Fruit fly (Drosophila melanogaster) whole organism, embryonic: Measurements from ENCODE around the gene cni.
A peak's percentile ranks its signal among the peaks of the same experiment; 100 is the strongest.

Experiments used
- Ada2b ChIP-seq: fragments of 200-800 bp; sonication (Bioruptor generic); IDR thresholded peaks from 2 replicates; pipeline ENCODE4 v1.3.6; 2022; ENCODE audit warnings: missing biosample characterization, missing genetic modification characterization
- Adf1 ChIP-seq: fragments of 200-800 bp; sonication (Bioruptor generic); IDR thresholded peaks from 2 replicates; pipeline ENCODE4 v1.3.6; 2022; ENCODE audit warnings: missing biosample characterization, missing genetic modification characterization
- Bteb2 ChIP-seq: fragments of 200-800 bp; sonication (Bioruptor generic); optimal IDR thresholded peaks from 2 replicates; lab custom pipeline; 2016; ENCODE audit warnings: missing biosample characterization, missing genetic modification characterization
- CG11560 ChIP-seq: fragments of 200-800 bp; sonication (Bioruptor generic); IDR thresholded peaks from 3 replicates; pipeline ENCODE4 v1.3.6; 2022; ENCODE audit warnings: missing biosample characterization, missing genetic modification characterization
- CG13123 ChIP-seq: fragments of 200-800 bp; sonication (Bioruptor generic); optimal IDR thresholded peaks from 2 replicates; lab custom pipeline; 2016; ENCODE audit warnings: missing biosample characterization, missing genetic modification characterization
- CG15073 ChIP-seq: fragments of 200-800 bp; sonication (Bioruptor generic); optimal IDR thresholded peaks from 2 replicates; lab custom pipeline; 2016; ENCODE audit warnings: missing biosample characterization, missing genetic modification characterization
- CG17361 ChIP-seq: fragments of 200-800 bp; sonication (Bioruptor generic); IDR thresholded peaks from 3 replicates; pipeline ENCODE4 v1.3.6; 2022; ENCODE audit warnings: missing biosample characterization, missing genetic modification characterization
- CG2678 ChIP-seq: fragments of 200-800 bp; sonication (Bioruptor generic); optimal IDR thresholded peaks from 3 replicates; lab custom pipeline; 2019; ENCODE audit warnings: missing biosample characterization, mild to moderate bottlenecking, missing genetic modification characterization, moderate library complexity
- CG30403 ChIP-seq: fragments of 200-800 bp; sonication (Bioruptor generic); optimal IDR thresholded peaks from 3 replicates; lab custom pipeline; 2016; ENCODE audit warnings: missing biosample characterization, missing genetic modification characterization
- CG34224 ChIP-seq: fragments of 200-800 bp; sonication (Bioruptor generic); IDR thresholded peaks from 3 replicates; pipeline ENCODE4 v1.3.6; 2022; ENCODE audit warnings: missing biosample characterization, missing genetic modification characterization; ENCODE audit not compliant: partially characterized antibody
- CG4820 ChIP-seq: fragments of 200-800 bp; sonication (Bioruptor generic); optimal IDR thresholded peaks from 3 replicates; lab custom pipeline; 2016; ENCODE audit warnings: missing biosample characterization, missing genetic modification characterization
- CG6654 ChIP-seq: fragments of 200-800 bp; sonication (Bioruptor generic); optimal IDR thresholded peaks from 2 replicates; lab custom pipeline; 2017; ENCODE audit warnings: missing biosample characterization, mild to moderate bottlenecking, missing genetic modification characterization
- CG8290 ChIP-seq, 3 experiments: fragments of 200-800 bp; sonication (Bioruptor generic); optimal IDR thresholded peaks; 2 replicates each; lab custom pipeline; 2016 to 2019; ENCODE audit warnings: missing biosample characterization in 3 of 3, missing genetic modification characterization in 3 of 3, mild to moderate bottlenecking in 2 of 3, moderate library complexity in 1 of 3
- CG9437 ChIP-seq: fragments of 200-800 bp; sonication (Bioruptor generic); optimal IDR thresholded peaks from 2 replicates; lab custom pipeline; 2018; ENCODE audit warnings: missing biosample characterization, mild to moderate bottlenecking, missing genetic modification characterization
- CG9817 ChIP-seq: fragments of 200-800 bp; sonication (Bioruptor generic); optimal IDR thresholded peaks from 2 replicates; lab custom pipeline; 2018; ENCODE audit warnings: missing biosample characterization, mild to moderate bottlenecking, missing genetic modification characterization, moderate library complexity
- CkIIα-i1 ChIP-seq: fragments of 200-800 bp; sonication (Bioruptor generic); IDR thresholded peaks from 2 replicates; pipeline ENCODE4 v1.3.6; 2022; ENCODE audit warnings: missing biosample characterization, missing genetic modification characterization
- Dll ChIP-seq: fragments of 200-800 bp; sonication (Bioruptor generic); IDR thresholded peaks from 4 replicates; pipeline ENCODE4 v1.3.6; 2022; ENCODE audit warnings: missing biosample characterization, missing genetic modification characterization; ENCODE audit not compliant: partially characterized antibody
- Dref ChIP-seq: fragments of 200-800 bp; sonication (Bioruptor generic); IDR thresholded peaks from 2 replicates; pipeline ENCODE4 v1.3.6; 2022; ENCODE audit warnings: missing biosample characterization, missing genetic modification characterization
- Hand ChIP-seq: fragments of 200-800 bp; sonication (Bioruptor generic); optimal IDR thresholded peaks from 2 replicates; lab custom pipeline; 2017; ENCODE audit warnings: mild to moderate bottlenecking, missing biosample characterization, missing genetic modification reagents, missing genetic modification characterization
- Hr3 ChIP-seq: fragments of 200-800 bp; sonication (Bioruptor generic); optimal IDR thresholded peaks from 3 replicates; lab custom pipeline; 2016; ENCODE audit warnings: missing biosample characterization, missing genetic modification characterization
- Hr78 ChIP-seq, 2 experiments: fragments of 200-800 bp in 1 of 2; fragments of >200 bp in 1 of 2; sonication (Bioruptor generic) in 1 of 2; optimal IDR thresholded peaks; 2 replicates each; lab custom pipeline; 2017 to 2019; ENCODE audit warnings: missing biosample characterization in 2 of 2, missing genetic modification characterization in 2 of 2, mild to moderate bottlenecking in 1 of 2, moderate library complexity in 1 of 2
- Hsf ChIP-seq: fragments of 200-800 bp; sonication (Bioruptor generic); optimal IDR thresholded peaks from 3 replicates; lab custom pipeline; 2016; ENCODE audit warnings: missing biosample characterization, missing genetic modification characterization
- MTF-1 ChIP-seq: fragments of 200-800 bp; sonication (Bioruptor generic); optimal IDR thresholded peaks from 2 replicates; lab custom pipeline; 2018; ENCODE audit warnings: missing biosample characterization, mild to moderate bottlenecking, missing genetic modification characterization, borderline replicate concordance
- Max ChIP-seq: fragments of 200-800 bp; sonication (Bioruptor generic); optimal IDR thresholded peaks from 2 replicates; lab custom pipeline; 2016; ENCODE audit warnings: missing biosample characterization, mild to moderate bottlenecking, missing genetic modification characterization
- Opbp ChIP-seq: fragments of 200-800 bp; sonication (Bioruptor generic); IDR thresholded peaks from 3 replicates; pipeline ENCODE4 v1.3.6; 2022; ENCODE audit warnings: missing biosample characterization, missing genetic modification characterization; ENCODE audit not compliant: partially characterized antibody
- Vsx1 ChIP-seq: fragments of 200-800 bp; sonication (Bioruptor generic); optimal IDR thresholded peaks from 2 replicates; lab custom pipeline; 2017; ENCODE audit warnings: missing biosample characterization, mild to moderate bottlenecking, missing genetic modification characterization, missing genetic modification reagents
- Xrp1 ChIP-seq: fragments of 200-800 bp; sonication (Bioruptor generic); IDR thresholded peaks from 2 replicates; pipeline ENCODE4 v1.3.6; 2022; ENCODE audit warnings: missing biosample characterization, missing genetic modification characterization
- al ChIP-seq: fragments of 200-800 bp; sonication (Bioruptor generic); IDR thresholded peaks from 2 replicates; pipeline ENCODE4 v1.3.6; 2022; ENCODE audit warnings: missing biosample characterization, missing genetic modification characterization
- gsb-n ChIP-seq: fragments of 200-800 bp; sonication (Bioruptor generic); optimal IDR thresholded peaks from 3 replicates; lab custom pipeline; 2018; ENCODE audit warnings: missing biosample characterization, mild to moderate bottlenecking, missing genetic modification characterization
- hkb ChIP-seq, 2 experiments: fragments of 200-800 bp in 1 of 2; fragments of >200 bp in 1 of 2; sonication (Bioruptor generic) in 1 of 2; IDR thresholded peaks in 1 of 2; optimal IDR thresholded peaks in 1 of 2; 2 replicates each; pipeline versions ENCODE4 v1.3.6 to Lab custom; 2017 to 2022; ENCODE audit warnings: missing biosample characterization in 1 of 2, missing genetic modification characterization in 1 of 2
- kah ChIP-seq: fragments of 200-800 bp; sonication (Bioruptor generic); optimal IDR thresholded peaks from 2 replicates; lab custom pipeline; 2018; ENCODE audit warnings: missing biosample characterization, mild to moderate bottlenecking, missing genetic modification characterization
- ken ChIP-seq: fragments of 200-800 bp; sonication (Bioruptor generic); IDR thresholded peaks from 3 replicates; pipeline ENCODE4 v1.3.6; 2022; ENCODE audit warnings: missing biosample characterization, missing genetic modification characterization
- lbe ChIP-seq: fragments of 200-800 bp; sonication (Bioruptor generic); optimal IDR thresholded peaks from 2 replicates; lab custom pipeline; 2016; ENCODE audit warnings: missing biosample characterization, mild to moderate bottlenecking, missing genetic modification characterization
- lilli ChIP-seq: fragments of 200-800 bp; sonication (Bioruptor generic); optimal IDR thresholded peaks from 3 replicates; lab custom pipeline; 2016; ENCODE audit warnings: missing biosample characterization, missing genetic modification characterization
- peb ChIP-seq: fragments of 200-800 bp; sonication (Bioruptor generic); IDR thresholded peaks from 2 replicates; pipeline ENCODE4 v1.3.6; 2022; ENCODE audit warnings: missing biosample characterization, missing genetic modification characterization
- sd ChIP-seq: fragments of 200-800 bp; sonication (Bioruptor generic); optimal IDR thresholded peaks from 3 replicates; lab custom pipeline; 2018; ENCODE audit warnings: missing biosample characterization, mild to moderate bottlenecking, missing genetic modification characterization, moderate library complexity
- zen ChIP-seq: fragments of 200-800 bp; sonication (Bioruptor generic); optimal IDR thresholded peaks from 3 replicates; lab custom pipeline; 2018; ENCODE audit warnings: missing biosample characterization, mild to moderate bottlenecking, missing genetic modification characterization, moderate library complexity

The cni gene

dm6 chr2L:16307026-16307703 is 3.4 kb downstream of the cni start, which contains the start of the genes CG5861 and Syx5 (continued):
- TF ChIP-seq Adf1 (GFP tag; lab: Robert Waterston, UW) (peak; percentile 47; the same call in 1 of the 2 replicates), CG34224 (GFP tag; lab: Robert Waterston, UW) (peak; percentile 92), al (GFP tag; lab: Robert Waterston, UW) (peak; percentile 60), hkb (optimal IDR thresholded peaks at IDR 0.05; lab: Kevin White, UChicago) (no peak), hkb (GFP tag; IDR thresholded peaks at IDR 0.05; lab: Robert Waterston, UW) (peak; percentile 66), zen (tag; lab: Kevin White, UChicago) (peak; percentile 73), Xrp1 (GFP tag; lab: Robert Waterston, UW) (peak; percentile 66), CG30403 (GFP tag; lab: Kevin White, UChicago) (peak; percentile 67), CG6654 (no peak), CG8290 (GFP tag; optimal IDR thresholded peaks at IDR 0.05; lab: Kevin White, UChicago) (peak; percentile 21), CG8290 (tag; optimal IDR thresholded peaks at IDR 0.05; lab: Kevin White, UChicago) (no peak), lbe (GFP tag; lab: Kevin White, UChicago) (peak; percentile 82), Hr3 (GFP tag; lab: Kevin White, UChicago) (peak; percentile 65), Opbp (GFP tag; lab: Robert Waterston, UW) (peak; percentile 76; the same call in 2 of the 3 replicates), Bteb2 (GFP tag; lab: Kevin White, UChicago) (peak; percentile 2), gsb-n (tag; lab: Kevin White, UChicago) (peak; percentile 17), Hr78 (GFP tag; optimal IDR thresholded peaks at IDR 0.05; lab: Kevin White, UChicago) (peak in 1 of 2 experiments; percentile 18), lilli (GFP tag; lab: Kevin White, UChicago) (peak; percentile 57), Max (GFP tag; lab: Kevin White, UChicago) (peak; percentile 45), CG17361 (GFP tag; lab: Robert Waterston, UW) (peak; percentile 57; the same call in 2 of the 3 replicates), MTF-1 (GFP tag; lab: Kevin White, UChicago) (no peak), Dref (GFP tag; lab: Robert Waterston, UW) (peak; percentile 75), Hsf (GFP tag; lab: Kevin White, UChicago) (peak; percentile 30), Hand (no peak), CG9817 (tag; lab: Kevin White, UChicago) (peak; percentile 59), Vsx1 (peak; percentile 47), CG11560 (tag; lab: Robert Waterston, UW) (no peak), CkIIα-i1 (GFP tag; lab: Robert Waterston, UW) (no peak), Dll (GFP tag; lab: Robert Waterston, UW) (peak; percentile 98), sd (tag; lab: Kevin White, UChicago) (peak; percentile 63), ken (0 out of 3 replicates have a peak, but pooled peaks have one; percentile 22), kah (no peak), CG2678 (tag; lab: Kevin White, UChicago) (peak; percentile 74), CG13123 (no peak), CG15073 (GFP tag; lab: Kevin White, UChicago) (no peak), CG9437 (GFP tag; lab: Kevin White, UChicago) (peak; percentile 7), peb (no peak), Ada2b (GFP tag; lab: Robert Waterston, UW) (peak; percentile 35; the same call in 1 of the 2 replicates), CG4820 (GFP tag; lab: Kevin White, UChicago) (peak; percentile 17)
